Worm (Caenorhabditis elegans) whole organism, early embryonic: Measurements from ENCODE around the gene pgp-8.

Experiments
- B0310.2 ChIP-seq: sonication (generic microtip); optimal IDR thresholded peaks from 2 replicates; lab custom pipeline; 2016; ENCODE audit warnings: mild to moderate bottlenecking, missing genetic modification characterization, missing compliant biosample characterization
- F13C5.2 ChIP-seq: sonication (generic microtip); optimal IDR thresholded peaks from 2 replicates; lab custom pipeline; 2017; ENCODE audit warnings: mild to moderate bottlenecking, missing genetic modification characterization, inconsistent platforms, missing compliant biosample characterization
- ama-1 ChIP-seq: fragments of 150-350 bp; optimal IDR thresholded peaks from 2 replicates; lab custom pipeline; 2014
- ets-7 ChIP-seq: sonication (generic microtip); optimal IDR thresholded peaks from 2 replicates; lab custom pipeline; 2016; ENCODE audit warnings: missing genotype, missing genetic modification characterization, missing compliant biosample characterization
- hmbx-1 ChIP-seq: sonication (generic microtip); optimal IDR thresholded peaks from 2 replicates; lab custom pipeline; 2016; ENCODE audit warnings: mild to moderate bottlenecking, missing genetic modification characterization, missing compliant biosample characterization
- hmg-4 ChIP-seq: fragments of 200-800 bp; sonication (Bioruptor generic); optimal IDR thresholded peaks from 2 replicates; lab custom pipeline; 2018; ENCODE audit warnings: mild to moderate bottlenecking, missing genetic modification characterization, missing compliant biosample characterization
- tbx-11 ChIP-seq: fragments of 200-800 bp; sonication (Bioruptor generic); IDR thresholded peaks from 2 replicates; pipeline ENCODE4 v1.3.6; 2022; ENCODE audit warnings: missing genetic modification characterization, missing compliant biosample characterization
- tbx-37 ChIP-seq: fragments of 200-800 bp; sonication (Bioruptor generic); conservative IDR thresholded peaks from 2 replicates; pipeline ENCODE4 v1.3.6; 2022; ENCODE audit warnings: missing genetic modification reagents, missing genetic modification characterization, missing compliant biosample characterization
- tra-4 ChIP-seq: sonication (generic microtip); optimal IDR thresholded peaks from 2 replicates; lab custom pipeline; 2017; ENCODE audit warnings: missing genetic modification characterization, missing compliant biosample characterization

DNA sequence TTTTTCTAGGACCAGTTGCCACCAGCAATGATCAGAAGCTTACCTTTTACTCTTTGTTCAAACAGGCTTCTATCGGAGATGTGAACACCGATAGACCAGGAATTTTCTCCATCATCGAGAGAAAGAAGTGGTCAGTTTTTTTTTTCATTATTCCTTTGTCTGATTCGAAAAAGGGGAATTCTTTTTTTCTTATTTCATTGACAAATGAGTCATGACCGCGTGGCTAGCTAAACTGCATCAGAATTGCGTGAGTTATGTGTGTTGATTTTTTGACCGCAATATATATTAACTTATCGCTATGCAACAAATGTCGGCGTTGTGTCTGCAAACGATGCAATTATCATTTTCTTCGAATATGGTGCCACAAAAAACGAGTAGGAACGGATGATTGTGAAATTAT, 39.2 kb upstream of the pgp-8 start:
- TF ChIP-seq F13C5.2 (no peak), ama-1 (lab: Kevin White, UChicago) (no peak), tbx-37 (GFP tag; lab: Robert Waterston, UW) (no peak), ets-7 (no peak), tbx-11 (no peak), hmbx-1 (tag; lab: Kevin White, UChicago) (no peak), hmg-4 (no peak), tra-4 (no peak), B0310.2 (tag; lab: Kevin White, UChicago) (no peak)
